Worm (Caenorhabditis elegans) whole organism, L3 larva: Measurements from ENCODE around the gene F39B3.3.
A peak's percentile ranks its signal among the peaks of the same experiment; 100 is the strongest.

Experiments used
- R02D3.7 ChIP-seq: fragments of 150-350 bp; optimal IDR thresholded peaks from 2 replicates; lab custom pipeline; 2014; ENCODE audit warnings: missing biosample characterization, missing genetic modification characterization
- ZK546.5 ChIP-seq: sonication (generic microtip); optimal IDR thresholded peaks from 2 replicates; lab custom pipeline; 2017; ENCODE audit warnings: missing biosample characterization, missing genetic modification characterization
- aly-2 ChIP-seq: fragments of 150-350 bp; optimal IDR thresholded peaks from 2 replicates; lab custom pipeline; 2014; ENCODE audit warnings: missing biosample characterization, missing genetic modification characterization
- ama-1 ChIP-seq: fragments of 150-350 bp; optimal IDR thresholded peaks from 2 replicates; lab custom pipeline; 2018
- ceh-16 ChIP-seq: sonication (generic microtip); optimal IDR thresholded peaks from 2 replicates; lab custom pipeline; 2017; ENCODE audit warnings: missing biosample characterization, missing genetic modification characterization
- ceh-28 ChIP-seq: fragments of 150-350 bp; optimal IDR thresholded peaks from 2 replicates; lab custom pipeline; 2014; ENCODE audit warnings: missing biosample characterization, missing genetic modification reagents, missing genetic modification characterization
- ceh-82 ChIP-seq: fragments of 150-350 bp; optimal IDR thresholded peaks from 2 replicates; lab custom pipeline; 2014; ENCODE audit warnings: missing biosample characterization, missing genetic modification characterization
- ceh-9 ChIP-seq: sonication (generic microtip); optimal IDR thresholded peaks from 2 replicates; lab custom pipeline; 2018; ENCODE audit warnings: missing biosample characterization, missing genetic modification characterization
- daf-12 ChIP-seq: fragments of 150-350 bp; optimal IDR thresholded peaks from 2 replicates; lab custom pipeline; 2014; ENCODE audit warnings: missing biosample characterization, missing genetic modification reagents, missing genetic modification characterization
- egl-27 ChIP-seq: sonication (generic microtip); optimal IDR thresholded peaks from 4 replicates; lab custom pipeline; 2017; ENCODE audit warnings: missing biosample characterization, missing genetic modification reagents, missing genetic modification characterization
- egl-5 ChIP-seq: fragments of 150-350 bp; optimal IDR thresholded peaks from 2 replicates; lab custom pipeline; 2017; ENCODE audit warnings: missing biosample characterization, missing genetic modification reagents, missing genetic modification characterization, inconsistent platforms
- elt-1 ChIP-seq: fragments of 150-350 bp; optimal IDR thresholded peaks from 2 replicates; lab custom pipeline; 2014; ENCODE audit warnings: missing biosample characterization, missing genetic modification characterization
- elt-2 ChIP-seq: sonication (generic microtip); optimal IDR thresholded peaks from 2 replicates; lab custom pipeline; 2016; ENCODE audit warnings: missing genetic modification reagents, mild to moderate bottlenecking, missing genetic modification characterization, missing compliant biosample characterization
- elt-3 ChIP-seq, 3 experiments: fragments of 150-350 bp in 1 of 3; sonication (generic microtip) in 2 of 3; optimal IDR thresholded peaks; 2 replicates in 2 of 3; 4 replicates in 1 of 3; lab custom pipeline; 2014 to 2017; ENCODE audit warnings: missing biosample characterization in 3 of 3, missing genetic modification characterization in 3 of 3
- eor-1 ChIP-seq, 2 experiments: fragments of 150-350 bp; optimal IDR thresholded peaks; 2 replicates each; lab custom pipeline; 2014 to 2018; ENCODE audit warnings: missing biosample characterization in 2 of 2, missing genetic modification characterization in 2 of 2
- fkh-10 ChIP-seq: sonication (generic microtip); optimal IDR thresholded peaks from 2 replicates; lab custom pipeline; 2017; ENCODE audit warnings: missing biosample characterization, missing genetic modification reagents, missing genetic modification characterization
- fkh-2 ChIP-seq: fragments of 150-350 bp; optimal IDR thresholded peaks from 2 replicates; lab custom pipeline; 2014; ENCODE audit warnings: missing biosample characterization, missing genetic modification reagents, missing genetic modification characterization
- fos-1 ChIP-seq: fragments of 150-350 bp; optimal IDR thresholded peaks from 2 replicates; lab custom pipeline; 2014; ENCODE audit warnings: missing biosample characterization, missing genetic modification characterization
- hmg-11 ChIP-seq: sonication (generic microtip); optimal IDR thresholded peaks from 2 replicates; lab custom pipeline; 2016; ENCODE audit warnings: missing genetic modification characterization, missing compliant biosample characterization
- jun-1 ChIP-seq: fragments of 150-350 bp; optimal IDR thresholded peaks from 2 replicates; lab custom pipeline; 2014; ENCODE audit warnings: missing biosample characterization, missing genetic modification reagents, missing genetic modification characterization
- lin-15B ChIP-seq: fragments of 150-350 bp; optimal IDR thresholded peaks from 2 replicates; lab custom pipeline; 2014; ENCODE audit warnings: missing biosample characterization, missing genetic modification characterization
- lin-39 ChIP-seq: fragments of 150-350 bp; optimal IDR thresholded peaks from 2 replicates; lab custom pipeline; 2018; ENCODE audit warnings: missing biosample characterization, missing genetic modification reagents, missing genetic modification characterization
- lsy-12 ChIP-seq: sonication (generic microtip); optimal IDR thresholded peaks from 2 replicates; lab custom pipeline; 2016; ENCODE audit warnings: mild to moderate bottlenecking, missing genetic modification characterization, missing compliant biosample characterization
- mdl-1 ChIP-seq: fragments of 150-350 bp; optimal IDR thresholded peaks from 2 replicates; lab custom pipeline; 2014; ENCODE audit warnings: missing biosample characterization, missing genetic modification characterization
- mml-1 ChIP-seq: fragments of 150-350 bp; sonication (generic microtip); optimal IDR thresholded peaks from 3 replicates; lab custom pipeline; 2014; ENCODE audit warnings: missing biosample characterization, missing genetic modification characterization
- nfya-1 ChIP-seq: sonication (generic microtip); optimal IDR thresholded peaks from 2 replicates; lab custom pipeline; 2017; ENCODE audit warnings: missing genetic modification characterization, mild to moderate bottlenecking, missing compliant biosample characterization, antibody characterized with exemption, moderate library complexity; ENCODE audit not compliant: insufficient read depth
- nhr-11 ChIP-seq: fragments of 150-350 bp; optimal IDR thresholded peaks from 2 replicates; lab custom pipeline; 2014; ENCODE audit warnings: missing biosample characterization, missing genetic modification characterization
- nhr-12 ChIP-seq: fragments of 150-350 bp; optimal IDR thresholded peaks from 2 replicates; lab custom pipeline; 2014; ENCODE audit warnings: missing biosample characterization, missing genetic modification characterization
- nhr-23 ChIP-seq: fragments of 150-350 bp; optimal IDR thresholded peaks from 2 replicates; lab custom pipeline; 2014; ENCODE audit warnings: missing biosample characterization, missing genetic modification reagents, missing genetic modification characterization
- nhr-237 ChIP-seq: fragments of 150-350 bp; optimal IDR thresholded peaks from 2 replicates; lab custom pipeline; 2014; ENCODE audit warnings: missing biosample characterization, missing genetic modification characterization
- nhr-25 ChIP-seq: sonication (generic microtip); optimal IDR thresholded peaks from 2 replicates; lab custom pipeline; 2017; ENCODE audit warnings: missing biosample characterization, missing genetic modification characterization
- nhr-28 ChIP-seq: fragments of 150-350 bp; optimal IDR thresholded peaks from 2 replicates; lab custom pipeline; 2014; ENCODE audit warnings: missing biosample characterization, missing genetic modification characterization
- nhr-43 ChIP-seq: sonication (generic microtip); optimal IDR thresholded peaks from 2 replicates; lab custom pipeline; 2016; ENCODE audit warnings: mild to moderate bottlenecking, missing genetic modification characterization, missing compliant biosample characterization; ENCODE audit not compliant: poor library complexity, severe bottlenecking
- nhr-67 ChIP-seq: fragments of 150-350 bp; optimal IDR thresholded peaks from 2 replicates; lab custom pipeline; 2014; ENCODE audit warnings: missing biosample characterization, missing genetic modification characterization
- nhr-76 ChIP-seq: fragments of 150-350 bp; sonication (generic microtip); optimal IDR thresholded peaks from 5 replicates; lab custom pipeline; 2014; ENCODE audit warnings: missing biosample characterization, missing genetic modification characterization
- nhr-77 ChIP-seq: fragments of 150-350 bp; optimal IDR thresholded peaks from 2 replicates; lab custom pipeline; 2014; ENCODE audit warnings: missing biosample characterization, missing genetic modification characterization
- pha-4 ChIP-seq: fragments of 150-350 bp; optimal IDR thresholded peaks from 2 replicates; lab custom pipeline; 2014; ENCODE audit warnings: missing biosample characterization, missing genetic modification reagents, missing genetic modification characterization
- pqm-1 ChIP-seq: fragments of 150-350 bp; optimal IDR thresholded peaks from 2 replicates; lab custom pipeline; 2017; ENCODE audit warnings: missing biosample characterization, missing genetic modification characterization, inconsistent platforms
- sea-2 ChIP-seq: fragments of 150-350 bp; sonication (generic microtip); optimal IDR thresholded peaks from 4 replicates; lab custom pipeline; 2014; ENCODE audit warnings: missing biosample characterization, missing genetic modification reagents, missing genetic modification characterization
- skn-1 ChIP-seq: fragments of 150-350 bp; optimal IDR thresholded peaks from 2 replicates; lab custom pipeline; 2014; ENCODE audit warnings: missing biosample characterization, missing genetic modification characterization
- snpc-4 ChIP-seq: fragments of 150-350 bp; optimal IDR thresholded peaks from 2 replicates; lab custom pipeline; 2014; ENCODE audit warnings: missing biosample characterization, missing genetic modification characterization
- tbx-2 ChIP-seq: sonication (generic microtip); optimal IDR thresholded peaks from 2 replicates; lab custom pipeline; 2016; ENCODE audit warnings: mild to moderate bottlenecking, missing genetic modification characterization, missing compliant biosample characterization
- unc-39 ChIP-seq: sonication (generic microtip); optimal IDR thresholded peaks from 4 replicates; lab custom pipeline; 2017; ENCODE audit warnings: missing biosample characterization, missing genetic modification characterization
- unc-62 ChIP-seq: fragments of 150-350 bp; sonication (generic microtip); optimal IDR thresholded peaks from 4 replicates; lab custom pipeline; 2014; ENCODE audit warnings: missing biosample characterization, missing genetic modification reagents, missing genetic modification characterization
- zag-1 ChIP-seq: fragments of 150-350 bp; optimal IDR thresholded peaks from 2 replicates; lab custom pipeline; 2014; ENCODE audit warnings: missing biosample characterization, missing genetic modification characterization
- ztf-11 ChIP-seq: fragments of 150-350 bp; optimal IDR thresholded peaks from 2 replicates; lab custom pipeline; 2014; ENCODE audit warnings: missing biosample characterization, missing genetic modification characterization
- ztf-4 ChIP-seq: fragments of 150-350 bp; optimal IDR thresholded peaks from 2 replicates; lab custom pipeline; 2014; ENCODE audit warnings: missing biosample characterization, missing genetic modification characterization

Gene F39B3.3

ce11 chrX:17545498-17545897 lies 33.4 kb downstream of the F39B3.3 start:
- TF ChIP-seq skn-1 (tag; lab: Kevin White, UChicago) (peak; percentile 8), nhr-23 (tag; lab: Kevin White, UChicago) (no peak), zag-1 (tag; lab: Kevin White, UChicago) (no peak), nhr-28 (tag; lab: Kevin White, UChicago) (no peak), pha-4 (tag; lab: Kevin White, UChicago) (peak; percentile 30), elt-3 (tag; optimal IDR thresholded peaks at IDR 0.05; lab: Kevin White, UChicago) (no peak), nhr-237 (tag; lab: Kevin White, UChicago) (no peak), nfya-1 (tag; lab: Kevin White, UChicago) (peak; percentile 13), R02D3.7 (no peak), hmg-11 (tag; lab: Kevin White, UChicago) (peak; percentile 75), tbx-2 (tag; lab: Kevin White, UChicago) (peak; percentile 70), nhr-67 (tag; lab: Kevin White, UChicago) (no peak), snpc-4 (tag; lab: Kevin White, UChicago) (no peak), ceh-28 (tag; lab: Kevin White, UChicago) (peak; percentile 67), ceh-9 (tag; lab: Kevin White, UChicago) (no peak), ceh-16 (no peak), nhr-12 (tag; lab: Kevin White, UChicago) (no peak), ceh-82 (tag; lab: Kevin White, UChicago) (no peak), nhr-77 (tag; lab: Kevin White, UChicago) (no peak), mml-1 (tag; lab: Kevin White, UChicago) (no peak), nhr-43 (tag; lab: Kevin White, UChicago) (peak; percentile 53), lsy-12 (tag; lab: Kevin White, UChicago) (peak; percentile 57), ztf-11 (tag; lab: Kevin White, UChicago) (no peak), fkh-2 (no peak), nhr-76 (no peak), elt-2 (tag; lab: Kevin White, UChicago) (peak; percentile 12), mdl-1 (tag; lab: Kevin White, UChicago) (no peak)

ce11 chrX:17544349-17544936 lies 34.5 kb downstream of the F39B3.3 start:
- no peak for TF ChIP-seq mdl-1 (tag; lab: Kevin White, UChicago)
- TF ChIP-seq zag-1 (tag; lab: Kevin White, UChicago) = no peak
- peak; percentile 95 for TF ChIP-seq tbx-2 (tag; lab: Kevin White, UChicago)
- TF ChIP-seq aly-2 (tag; lab: Kevin White, UChicago) = no peak
- TF ChIP-seq elt-1 (tag; lab: Kevin White, UChicago) = no peak
- no peak for TF ChIP-seq ztf-4 (tag; lab: Kevin White, UChicago)
- no peak for TF ChIP-seq nhr-67 (tag; lab: Kevin White, UChicago)
- peak; percentile 82 for TF ChIP-seq lsy-12 (tag; lab: Kevin White, UChicago)
- no peak for TF ChIP-seq nhr-11 (tag; lab: Kevin White, UChicago)
- TF ChIP-seq hmg-11 (tag; lab: Kevin White, UChicago) = peak; percentile 88
- TF ChIP-seq mml-1 (tag; lab: Kevin White, UChicago) = no peak
- peak; percentile 90 for TF ChIP-seq nhr-43 (tag; lab: Kevin White, UChicago)
- TF ChIP-seq nfya-1 (tag; lab: Kevin White, UChicago) = peak; percentile 68
- no peak for TF ChIP-seq ztf-11 (tag; lab: Kevin White, UChicago)
- TF ChIP-seq pqm-1 (tag; lab: Kevin White, UChicago) = no peak
- no peak for TF ChIP-seq jun-1 (tag; lab: Kevin White, UChicago)
- TF ChIP-seq unc-39 (tag; lab: Kevin White, UChicago) = no peak
- TF ChIP-seq lin-39 (tag; lab: Kevin White, UChicago) = peak; percentile 37
- TF ChIP-seq ceh-9 (tag; lab: Kevin White, UChicago) = no peak
- TF ChIP-seq elt-2 (tag; lab: Kevin White, UChicago) = peak; percentile 55
- peak; percentile 67 for TF ChIP-seq pha-4 (tag; lab: Kevin White, UChicago)
- no peak for TF ChIP-seq ama-1 (lab: Kevin White, UChicago)
- peak; percentile 24 for TF ChIP-seq fkh-10 (GFP tag; lab: Kevin White, UChicago)
- peak; percentile 43 for TF ChIP-seq skn-1 (tag; lab: Kevin White, UChicago)
- TF ChIP-seq egl-5 (tag; lab: Kevin White, UChicago) = no peak
- no peak for TF ChIP-seq nhr-76
- no peak for TF ChIP-seq elt-3 (tag; optimal IDR thresholded peaks at IDR 0.05; lab: Kevin White, UChicago)
- no peak for TF ChIP-seq lin-15B (tag; lab: Kevin White, UChicago)
- peak; percentile 88 for TF ChIP-seq ceh-28 (tag; lab: Kevin White, UChicago)
- TF ChIP-seq daf-12 (tag; lab: Kevin White, UChicago) = no peak
- no peak for TF ChIP-seq fkh-2
- no peak for TF ChIP-seq nhr-12 (tag; lab: Kevin White, UChicago)
- no peak for TF ChIP-seq eor-1 (tag; optimal IDR thresholded peaks at IDR 0.05; lab: Kevin White, UChicago)
- peak; percentile 65 for TF ChIP-seq R02D3.7
- TF ChIP-seq ceh-82 (tag; lab: Kevin White, UChicago) = peak; percentile 76
- TF ChIP-seq unc-62 (GFP tag; lab: Kevin White, UChicago) = no peak
- no peak for TF ChIP-seq fos-1 (tag; lab: Kevin White, UChicago)
- TF ChIP-seq nhr-25 (tag; lab: Kevin White, UChicago) = peak; percentile 55
- no peak for TF ChIP-seq egl-27 (tag; lab: Kevin White, UChicago)
- no peak for TF ChIP-seq sea-2
- TF ChIP-seq nhr-77 (tag; lab: Kevin White, UChicago) = peak; percentile 90
- TF ChIP-seq snpc-4 (tag; lab: Kevin White, UChicago) = peak; percentile 48
- no peak for TF ChIP-seq ceh-16
- no peak for TF ChIP-seq ZK546.5 (tag; lab: Kevin White, UChicago)
- peak; percentile 69 for TF ChIP-seq nhr-23 (tag; lab: Kevin White, UChicago)
- TF ChIP-seq nhr-237 (tag; lab: Kevin White, UChicago) = peak; percentile 20
